Worm (Caenorhabditis elegans) whole organism, L4 larva: ENCODE results near the gene rpl-42.

Source experiments
- ceh-82 ChIP-seq: sonication (generic microtip); optimal IDR thresholded peaks from 2 replicates; lab custom pipeline; 2017; ENCODE audit warnings: missing biosample characterization, missing genetic modification characterization
- ces-1 ChIP-seq: fragments of 150-350 bp; sonication (generic microtip); optimal IDR thresholded peaks from 4 replicates; lab custom pipeline; 2014; ENCODE audit warnings: missing biosample characterization, missing genetic modification reagents, missing genetic modification characterization
- egl-27 ChIP-seq: sonication (generic microtip); optimal IDR thresholded peaks from 3 replicates; lab custom pipeline; 2017; ENCODE audit warnings: missing biosample characterization, missing genetic modification reagents, missing genetic modification characterization
- mdl-1 ChIP-seq, 2 experiments: fragments of 150-350 bp in 1 of 2; sonication (generic microtip) in 1 of 2; optimal IDR thresholded peaks; 2 replicates each; lab custom pipeline; 2014 to 2017; ENCODE audit warnings: missing biosample characterization in 2 of 2, missing genetic modification characterization in 2 of 2
- nhr-28 ChIP-seq: fragments of 150-350 bp; optimal IDR thresholded peaks from 2 replicates; lab custom pipeline; 2014; ENCODE audit warnings: missing biosample characterization, missing genetic modification characterization
- pha-4 ChIP-seq, 2 experiments: fragments of 150-350 bp in 1 of 2; fragments of 200-800 bp in 1 of 2; sonication (Bioruptor generic) in 1 of 2; IDR thresholded peaks in 1 of 2; optimal IDR thresholded peaks in 1 of 2; 2 replicates each; pipeline versions ENCODE4 v1.3.6 to Lab custom; 2014 to 2022; ENCODE audit warnings: missing genetic modification characterization in 2 of 2, missing genetic modification reagents in 2 of 2, missing biosample characterization in 1 of 2, missing compliant biosample characterization in 1 of 2
- unc-39 ChIP-seq: sonication (generic microtip); optimal IDR thresholded peaks from 2 replicates; lab custom pipeline; 2017; ENCODE audit warnings: missing biosample characterization, missing genetic modification characterization
- unc-62 ChIP-seq, 3 experiments: fragments of 150-350 bp in 1 of 3; sonication (generic microtip); optimal IDR thresholded peaks in 2 of 3; peaks in 1 of 3; 1 replicate in 1 of 3; 2 replicates in 2 of 3; lab custom pipeline; 2014 to 2017; ENCODE audit warnings: missing biosample characterization in 3 of 3, missing genetic modification characterization in 3 of 3, missing genetic modification reagents in 3 of 3, missing genotype in 1 of 3
- zip-2 ChIP-seq: fragments of 150-350 bp; optimal IDR thresholded peaks from 2 replicates; lab custom pipeline; 2014; ENCODE audit warnings: missing biosample characterization, missing genetic modification characterization

ce11 chrII:11057256-11057655 lies 35.3 kb upstream of the rpl-42 start:
- TF ChIP-seq egl-27 (no peak), unc-62 (GFP tag; optimal IDR thresholded peaks at IDR 0.05 in 1 of 2; lab: Kevin White, UChicago) (no peak), unc-62 (tag; optimal IDR thresholded peaks at IDR 0.05; lab: Kevin White, UChicago) (no peak), ces-1 (GFP tag; lab: Kevin White, UChicago) (no peak), pha-4 (GFP tag; IDR thresholded peaks at IDR 0.05; lab: Robert Waterston, UW) (no peak), pha-4 (tag; optimal IDR thresholded peaks at IDR 0.05; lab: Kevin White, UChicago) (no peak), zip-2 (tag; lab: Kevin White, UChicago) (no peak), mdl-1 (tag; optimal IDR thresholded peaks at IDR 0.05; lab: Kevin White, UChicago) (no peak), unc-39 (tag; lab: Kevin White, UChicago) (no peak), nhr-28 (tag; lab: Kevin White, UChicago) (peak; percentile 61), ceh-82 (tag; lab: Kevin White, UChicago) (no peak)
